Worm (Caenorhabditis elegans) whole organism, mixed stage, embryonic: Measurements from ENCODE around the gene C48B4.6.

Experiments
- lsy-2 ChIP-seq: fragments of 150-350 bp; optimal IDR thresholded peaks from 2 replicates; lab custom pipeline; 2014; ENCODE audit warnings: missing biosample characterization, missing genetic modification characterization
- nhr-12 ChIP-seq: fragments of 150-350 bp; optimal IDR thresholded peaks from 2 replicates; lab custom pipeline; 2014; ENCODE audit warnings: missing biosample characterization, missing genetic modification characterization

DNA sequence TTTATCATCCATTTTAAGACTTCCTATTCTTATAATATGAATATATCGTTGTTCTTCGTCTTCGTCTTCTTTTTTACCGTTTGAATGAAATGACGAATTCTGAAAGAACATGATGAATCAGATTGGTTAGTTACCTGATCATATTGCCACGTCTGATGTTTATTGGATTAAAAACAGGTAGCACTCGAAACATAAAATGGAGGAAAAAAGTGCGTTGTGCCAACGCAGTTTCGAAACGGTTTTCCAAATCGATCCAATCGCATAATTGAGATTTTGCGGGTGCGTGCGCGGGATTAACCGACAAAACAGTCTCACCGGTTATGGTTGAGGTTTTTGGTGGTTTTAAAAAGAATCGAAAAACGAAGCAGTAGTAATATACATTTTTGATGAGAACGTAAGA lies 37.2 kb upstream of the C48B4.6 start, which contains the start of gene rom-2:
- TF ChIP-seq lsy-2, result no peak
- no peak for TF ChIP-seq nhr-12
